Worm (Caenorhabditis elegans) whole organism, L3 larva: Measurements from ENCODE around the gene knl-1.

Source experiments
- nhr-12 ChIP-seq: fragments of 150-350 bp; optimal IDR thresholded peaks from 2 replicates; lab custom pipeline; 2014; ENCODE audit warnings: missing biosample characterization, missing genetic modification characterization
- nhr-43 ChIP-seq: sonication (generic microtip); optimal IDR thresholded peaks from 2 replicates; lab custom pipeline; 2016; ENCODE audit warnings: mild to moderate bottlenecking, missing genetic modification characterization, missing compliant biosample characterization; ENCODE audit not compliant: poor library complexity, severe bottlenecking
- nhr-77 ChIP-seq: fragments of 150-350 bp; optimal IDR thresholded peaks from 2 replicates; lab custom pipeline; 2014; ENCODE audit warnings: missing biosample characterization, missing genetic modification characterization

DNA sequence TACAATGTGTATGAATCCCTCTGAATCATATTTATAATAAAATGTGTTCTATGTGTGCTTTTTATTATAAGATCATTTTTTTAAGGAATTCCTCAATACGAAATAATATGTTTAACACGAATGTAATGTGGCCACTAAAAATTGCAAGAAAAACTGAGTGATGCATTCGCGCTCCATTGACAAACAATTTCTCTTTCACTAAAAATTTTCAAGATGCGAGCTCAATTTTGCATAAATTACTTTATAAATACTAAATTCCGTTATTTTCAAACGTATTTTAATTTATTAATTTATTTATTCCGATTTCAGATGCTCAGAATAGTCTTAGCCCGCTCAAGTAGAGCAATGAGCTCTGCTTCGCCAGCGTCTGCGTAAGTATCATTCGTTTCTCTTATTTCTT is 15.3 kb downstream of the knl-1 start, which contains the start of gene mrps-9:
- TF ChIP-seq nhr-77: no peak
- TF ChIP-seq nhr-12 (tag; lab: Kevin White, UChicago): no peak
- no peak for TF ChIP-seq nhr-43 (tag; lab: Kevin White, UChicago)
